Fruit fly (Drosophila melanogaster) whole organism, pupa: ENCODE data around the gene Neu2.

Source experiments
- CG13204 ChIP-seq: fragments of 200-800 bp; sonication (Bioruptor generic); optimal IDR thresholded peaks from 2 replicates; lab custom pipeline; 2018; ENCODE audit warnings: missing biosample characterization, mild to moderate bottlenecking, missing genetic modification characterization, moderate library complexity
- CG14655 ChIP-seq: fragments of 200-800 bp; sonication (Bioruptor generic); optimal IDR thresholded peaks from 3 replicates; lab custom pipeline; 2017; ENCODE audit warnings: mild to moderate bottlenecking, missing biosample characterization, missing genetic modification reagents, missing genetic modification characterization
- CG15710 ChIP-seq: fragments of 200-800 bp; sonication (Bioruptor generic); optimal IDR thresholded peaks from 2 replicates; lab custom pipeline; 2018; ENCODE audit warnings: missing biosample characterization, mild to moderate bottlenecking, missing genetic modification characterization, moderate library complexity
- CG17806 ChIP-seq: fragments of 200-800 bp; sonication (Bioruptor generic); optimal IDR thresholded peaks from 2 replicates; lab custom pipeline; 2018; ENCODE audit warnings: missing biosample characterization, mild to moderate bottlenecking, missing genetic modification characterization, moderate library complexity
- CG8301 ChIP-seq: fragments of 200-800 bp; sonication (Bioruptor generic); optimal IDR thresholded peaks from 2 replicates; lab custom pipeline; 2018; ENCODE audit warnings: missing biosample characterization, mild to moderate bottlenecking, missing genetic modification characterization
- CG9948 ChIP-seq: fragments of 200-800 bp; sonication (Bioruptor generic); optimal IDR thresholded peaks from 2 replicates; lab custom pipeline; 2018; ENCODE audit warnings: missing biosample characterization, mild to moderate bottlenecking, missing genetic modification characterization, moderate library complexity
- EcR ChIP-seq: fragments of 200-800 bp; sonication (Bioruptor generic); optimal IDR thresholded peaks from 3 replicates; lab custom pipeline; 2019; ENCODE audit warnings: missing biosample characterization, missing genetic modification characterization, mild to moderate bottlenecking, moderate library complexity, missing genetic modification reagents
- Pif1A ChIP-seq: fragments of 200-800 bp; sonication (Bioruptor generic); optimal IDR thresholded peaks from 3 replicates; lab custom pipeline; 2016; ENCODE audit warnings: missing biosample characterization, missing genetic modification characterization
- fd96Ca ChIP-seq: fragments of 200-800 bp; sonication (Bioruptor generic); IDR thresholded peaks from 3 replicates; pipeline ENCODE4 v1.3.6; 2022; ENCODE audit warnings: missing biosample characterization, missing genetic modification characterization
- rn ChIP-seq: fragments of 200-800 bp; sonication (Bioruptor generic); IDR thresholded peaks from 2 replicates; pipeline ENCODE4 v1.3.6; 2022; ENCODE audit warnings: missing biosample characterization, missing genetic modification characterization

dm6 chr3L:21462860-21463259 lies 27.5 kb downstream of the Neu2 start:
- TF ChIP-seq EcR (GFP tag; lab: Kevin White, UChicago) = no peak
- TF ChIP-seq Pif1A = no peak
- TF ChIP-seq rn (GFP tag; lab: Robert Waterston, UW) = no peak
- TF ChIP-seq CG17806 (tag; lab: Kevin White, UChicago) = no peak
- no peak for TF ChIP-seq CG8301 (tag; lab: Kevin White, UChicago)
- TF ChIP-seq CG14655 (GFP tag; lab: Kevin White, UChicago) = peak; percentile 15
- no peak for TF ChIP-seq fd96Ca (GFP tag; lab: Robert Waterston, UW)
- no peak for TF ChIP-seq CG13204 (GFP tag; lab: Kevin White, UChicago)
- no peak for TF ChIP-seq CG15710 (tag; lab: Kevin White, UChicago)
- TF ChIP-seq CG9948 (tag; lab: Kevin White, UChicago) = no peak
